Worm (Caenorhabditis elegans) whole organism, L4 larva: ENCODE results near the gene ifa-4.

Experiments used
- ces-1 ChIP-seq: fragments of 150-350 bp; sonication (generic microtip); optimal IDR thresholded peaks from 4 replicates; lab custom pipeline; 2014; ENCODE audit warnings: missing biosample characterization, missing genetic modification reagents, missing genetic modification characterization
- dmd-8 ChIP-seq: fragments of 200-800 bp; sonication (Bioruptor generic); IDR thresholded peaks from 2 replicates; pipeline ENCODE4 v1.3.6; 2022; ENCODE audit warnings: missing genetic modification characterization, missing compliant biosample characterization
- spr-1 ChIP-seq: sonication (generic microtip); optimal IDR thresholded peaks from 2 replicates; lab custom pipeline; 2016; ENCODE audit warnings: mild to moderate bottlenecking, missing genetic modification characterization, missing compliant biosample characterization
- unc-62 ChIP-seq, 3 experiments: fragments of 150-350 bp in 1 of 3; sonication (generic microtip); optimal IDR thresholded peaks in 2 of 3; peaks in 1 of 3; 1 replicate in 1 of 3; 2 replicates in 2 of 3; lab custom pipeline; 2014 to 2017; ENCODE audit warnings: missing biosample characterization in 3 of 3, missing genetic modification characterization in 3 of 3, missing genetic modification reagents in 3 of 3, missing genotype in 1 of 3
- ztf-11 ChIP-seq: fragments of 150-350 bp; optimal IDR thresholded peaks from 2 replicates; lab custom pipeline; 2014; ENCODE audit warnings: missing biosample characterization, missing genetic modification characterization

Gene ifa-4

ce11 chrX:4865798-4866197 lies 50.0 kb downstream of the ifa-4 start, which contains the start of gene ntc-1:
Gene ntc-1 (plus strand): TSS chrX:4866098.
- TF ChIP-seq ztf-11: no peak
- TF ChIP-seq dmd-8 (GFP tag; lab: Robert Waterston, UW): no peak
- TF ChIP-seq spr-1 (tag; lab: Kevin White, UChicago): no peak

- TF ChIP-seq unc-62 (GFP tag; optimal IDR thresholded peaks at IDR 0.05 in 1 of 2; lab: Kevin White, UChicago) (peak in 1 of 2 experiments; percentile 99), unc-62 (tag; optimal IDR thresholded peaks at IDR 0.05; lab: Kevin White, UChicago) (no peak), ces-1 (GFP tag; lab: Kevin White, UChicago) (no peak)
Measured at ce11 chrX:4864214-4864613, 51.6 kb downstream of the ifa-4 start.
